Fruit fly (Drosophila melanogaster): ENCODE results near the gene Zip99C.

Gene Zip99C

DNA sequence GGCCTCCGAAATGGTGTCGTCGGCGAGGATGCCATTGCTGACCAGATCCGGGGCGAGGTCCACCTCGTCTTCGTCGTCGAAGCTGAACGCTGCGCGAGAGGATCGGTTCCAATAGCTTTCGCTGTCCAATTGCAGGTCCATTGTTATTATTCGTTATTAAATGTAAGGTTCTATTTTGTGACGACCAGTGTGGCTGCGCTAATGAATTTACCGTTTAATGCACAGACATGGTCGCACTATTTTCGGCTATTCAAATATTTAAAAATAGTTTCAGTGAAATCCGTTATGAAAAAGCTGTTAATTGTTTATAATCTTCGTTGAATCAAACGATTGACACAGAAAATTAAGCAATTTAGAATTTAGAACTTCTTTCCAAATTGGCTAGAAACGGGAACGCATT is 52.4 kb downstream of the Zip99C start, which contains the start of gene Vps16B:
TSS of gene Vps16B (minus strand) at position 186 of the 400 bp plus-strand sequence.
- no peak for TF ChIP-seq CG8632 (GFP tag; optimal IDR thresholded peaks at IDR 0.05)
- no peak for TF ChIP-seq spab (GFP tag; optimal IDR thresholded peaks at IDR 0.05)
- TF ChIP-seq eg (GFP tag; IDR thresholded peaks at IDR 0.05) = no peak
- no peak for TF ChIP-seq fkh (GFP tag; optimal IDR thresholded peaks at IDR 0.05)
- no peak for TF ChIP-seq fd59A (GFP tag; optimal IDR thresholded peaks at IDR 0.05)
- TF ChIP-seq CG6276 (GFP tag; optimal IDR thresholded peaks at IDR 0.05) = no peak
- TF ChIP-seq CG8119 (GFP tag; IDR thresholded peaks at IDR 0.05) = no peak
- TF ChIP-seq Eip93F (GFP tag; optimal IDR thresholded peaks at IDR 0.05) = no peak
- TF ChIP-seq Smox (GFP tag; optimal IDR thresholded peaks at IDR 0.05) = no peak

Data from whole organism, prepupa.